Fruit fly (Drosophila melanogaster) whole organism, embryonic: ENCODE data around the gene CG4332.

Source experiments
- Aef1 ChIP-seq: fragments of 200-800 bp; sonication (Bioruptor generic); IDR thresholded peaks from 3 replicates; pipeline ENCODE4 v1.3.6; 2022; ENCODE audit warnings: missing biosample characterization, missing genetic modification characterization
- Asciz ChIP-seq: fragments of 200-800 bp; sonication (Bioruptor generic); optimal IDR thresholded peaks from 2 replicates; lab custom pipeline; 2017; ENCODE audit warnings: missing biosample characterization, mild to moderate bottlenecking, missing genetic modification characterization, missing genetic modification reagents
- Blimp-1 ChIP-seq: fragments of 200-800 bp; sonication (Bioruptor generic); optimal IDR thresholded peaks from 3 replicates; lab custom pipeline; 2018; ENCODE audit warnings: missing biosample characterization, missing genetic modification characterization, mild to moderate bottlenecking, moderate library complexity, missing genetic modification reagents
- CG10274 ChIP-seq: fragments of 200-800 bp; sonication (Bioruptor generic); optimal IDR thresholded peaks from 3 replicates; lab custom pipeline; 2017; ENCODE audit warnings: missing biosample characterization, mild to moderate bottlenecking, missing genetic modification characterization
- CG10565 ChIP-seq: fragments of 200-800 bp; sonication (Bioruptor generic); optimal IDR thresholded peaks from 3 replicates; lab custom pipeline; 2016; ENCODE audit warnings: missing biosample characterization, mild to moderate bottlenecking, missing genetic modification characterization
- CG12659 ChIP-seq: fragments of 200-800 bp; sonication (Bioruptor generic); optimal IDR thresholded peaks from 3 replicates; lab custom pipeline; 2017; ENCODE audit warnings: mild to moderate bottlenecking, missing biosample characterization, missing genetic modification reagents, missing genetic modification characterization
- CG13123 ChIP-seq: fragments of 200-800 bp; sonication (Bioruptor generic); optimal IDR thresholded peaks from 2 replicates; lab custom pipeline; 2016; ENCODE audit warnings: missing biosample characterization, missing genetic modification characterization
- CG13424 ChIP-seq: fragments of 200-800 bp; sonication (Bioruptor generic); optimal IDR thresholded peaks from 2 replicates; lab custom pipeline; 2019; ENCODE audit warnings: missing biosample characterization, mild to moderate bottlenecking, missing genetic modification characterization, moderate library complexity
- CG14050 ChIP-seq: fragments of 200-800 bp; sonication (Bioruptor generic); IDR thresholded peaks from 3 replicates; pipeline ENCODE4 v1.3.6; 2022; ENCODE audit warnings: missing biosample characterization, missing genetic modification characterization
- CG14441 ChIP-seq: fragments of 200-800 bp; sonication (Bioruptor generic); IDR thresholded peaks from 2 replicates; pipeline ENCODE4 v1.3.6; 2022; ENCODE audit warnings: missing biosample characterization, missing genetic modification characterization
- CG15514 ChIP-seq: fragments of 200-800 bp; sonication (Bioruptor generic); optimal IDR thresholded peaks from 3 replicates; lab custom pipeline; 2017; ENCODE audit warnings: missing biosample characterization, missing genetic modification characterization, mild to moderate bottlenecking, moderate library complexity, missing genetic modification reagents
- CG17186 ChIP-seq: fragments of 200-800 bp; sonication (Bioruptor generic); optimal IDR thresholded peaks from 3 replicates; lab custom pipeline; 2017; ENCODE audit warnings: missing biosample characterization, missing genetic modification reagents, missing genetic modification characterization
- CG17829 ChIP-seq: fragments of 200-800 bp; optimal IDR thresholded peaks from 2 replicates; lab custom pipeline; 2019; ENCODE audit warnings: missing biosample characterization, mild to moderate bottlenecking, missing genetic modification characterization, moderate library complexity
- CG32767 ChIP-seq: fragments of 200-800 bp; sonication (Bioruptor generic); IDR thresholded peaks from 2 replicates; pipeline ENCODE4 v1.3.6; 2022; ENCODE audit warnings: missing biosample characterization, missing genetic modification characterization
- CG3726 ChIP-seq: fragments of 200-800 bp; sonication (Bioruptor generic); IDR thresholded peaks from 3 replicates; pipeline ENCODE4, ENCODE4 v1.3.6; 2022; ENCODE audit warnings: missing biosample characterization, missing genetic modification characterization
- CG43689 ChIP-seq: fragments of 200-800 bp; sonication (Bioruptor generic); IDR thresholded peaks from 2 replicates; pipeline ENCODE4 v1.3.6; 2022; ENCODE audit warnings: missing biosample characterization, missing genetic modification characterization
- CG4820 ChIP-seq: fragments of 200-800 bp; sonication (Bioruptor generic); optimal IDR thresholded peaks from 3 replicates; lab custom pipeline; 2016; ENCODE audit warnings: missing biosample characterization, missing genetic modification characterization
- CG6813 ChIP-seq: fragments of 200-800 bp; sonication (Bioruptor generic); optimal IDR thresholded peaks from 2 replicates; lab custom pipeline; 2017; ENCODE audit warnings: missing biosample characterization, missing genetic modification characterization, mild to moderate bottlenecking, moderate library complexity, missing genetic modification reagents
- CG7271 ChIP-seq: fragments of 200-800 bp; sonication (Bioruptor generic); optimal IDR thresholded peaks from 2 replicates; lab custom pipeline; 2018; ENCODE audit warnings: missing biosample characterization, mild to moderate bottlenecking, missing genetic modification characterization, moderate library complexity
- CG9437 ChIP-seq: fragments of 200-800 bp; sonication (Bioruptor generic); optimal IDR thresholded peaks from 2 replicates; lab custom pipeline; 2018; ENCODE audit warnings: missing biosample characterization, mild to moderate bottlenecking, missing genetic modification characterization
- Camta ChIP-seq: fragments of 200-800 bp; sonication (Bioruptor generic); optimal IDR thresholded peaks from 2 replicates; lab custom pipeline; 2016; ENCODE audit warnings: missing biosample characterization, missing genetic modification characterization
- Drgx ChIP-seq: fragments of 200-800 bp; sonication (Bioruptor generic); IDR thresholded peaks from 2 replicates; pipeline ENCODE4 v1.3.6; 2022; ENCODE audit warnings: missing biosample characterization, missing genetic modification characterization
- Ets97D ChIP-seq: fragments of 200-800 bp; sonication (Bioruptor generic); optimal IDR thresholded peaks from 3 replicates; lab custom pipeline; 2016; ENCODE audit warnings: missing biosample characterization, missing genetic modification characterization
- H2.0 ChIP-seq: fragments of 200-800 bp; sonication (Bioruptor generic); IDR thresholded peaks from 2 replicates; pipeline ENCODE4 v1.3.6; 2022; ENCODE audit warnings: missing biosample characterization, missing genetic modification characterization
- HmgZ ChIP-seq: fragments of 200-800 bp; sonication (Bioruptor generic); optimal IDR thresholded peaks from 2 replicates; lab custom pipeline; 2018; ENCODE audit warnings: missing biosample characterization, mild to moderate bottlenecking, missing genetic modification characterization
- Hr3 ChIP-seq: fragments of 200-800 bp; sonication (Bioruptor generic); optimal IDR thresholded peaks from 3 replicates; lab custom pipeline; 2016; ENCODE audit warnings: missing biosample characterization, missing genetic modification characterization
- Max ChIP-seq: fragments of 200-800 bp; sonication (Bioruptor generic); optimal IDR thresholded peaks from 2 replicates; lab custom pipeline; 2016; ENCODE audit warnings: missing biosample characterization, mild to moderate bottlenecking, missing genetic modification characterization
- NK7.1 ChIP-seq: fragments of 200-800 bp; sonication (Bioruptor generic); optimal IDR thresholded peaks from 3 replicates; lab custom pipeline; 2016; ENCODE audit warnings: missing biosample characterization, missing genetic modification characterization
- Oaz ChIP-seq: fragments of 200-800 bp; sonication (Bioruptor generic); IDR thresholded peaks from 2 replicates; pipeline ENCODE4 v1.3.6; 2022; ENCODE audit warnings: missing biosample characterization, missing genetic modification characterization
- Pdp1 ChIP-seq, 2 experiments: fragments of 200-800 bp; sonication (Bioruptor generic); optimal IDR thresholded peaks; 3 replicates each; lab custom pipeline; 2016; ENCODE audit warnings: missing biosample characterization in 2 of 2, missing genetic modification characterization in 2 of 2, mild to moderate bottlenecking in 1 of 2, moderate library complexity in 1 of 2
- Xrp1 ChIP-seq: fragments of 200-800 bp; sonication (Bioruptor generic); IDR thresholded peaks from 2 replicates; pipeline ENCODE4 v1.3.6; 2022; ENCODE audit warnings: missing biosample characterization, missing genetic modification characterization
- ato ChIP-seq: fragments of 200-800 bp; sonication (Bioruptor generic); IDR thresholded peaks from 2 replicates; pipeline ENCODE4 v1.3.6; 2022; ENCODE audit warnings: missing biosample characterization, missing genetic modification characterization; ENCODE audit not compliant: partially characterized antibody
- bab2 ChIP-seq: fragments of 200-800 bp; sonication (Bioruptor generic); optimal IDR thresholded peaks from 2 replicates; lab custom pipeline; 2016; ENCODE audit warnings: missing biosample characterization, missing genetic modification characterization
- bigmax ChIP-seq: fragments of 200-800 bp; sonication (Bioruptor generic); optimal IDR thresholded peaks from 2 replicates; lab custom pipeline; 2018; ENCODE audit warnings: missing biosample characterization, mild to moderate bottlenecking, missing genetic modification characterization
- btn ChIP-seq: fragments of 200-800 bp; sonication (Bioruptor generic); optimal IDR thresholded peaks from 2 replicates; lab custom pipeline; 2016; ENCODE audit warnings: missing biosample characterization, missing genetic modification characterization
- caup ChIP-seq: fragments of 200-800 bp; sonication (Bioruptor generic); optimal IDR thresholded peaks from 3 replicates; lab custom pipeline; 2017; ENCODE audit warnings: missing biosample characterization, mild to moderate bottlenecking, missing genetic modification characterization, moderate library complexity; ENCODE audit not compliant: severe bottlenecking
- crp ChIP-seq, 2 experiments: fragments of 200-800 bp; sonication (Bioruptor generic); optimal IDR thresholded peaks; 2 replicates in 1 of 2; 3 replicates in 1 of 2; lab custom pipeline; 2017; ENCODE audit warnings: missing biosample characterization in 2 of 2, missing genetic modification characterization in 2 of 2, mild to moderate bottlenecking in 1 of 2, moderate library complexity in 1 of 2
- disco-r ChIP-seq: fragments of 200-800 bp; sonication (Bioruptor generic); optimal IDR thresholded peaks from 2 replicates; lab custom pipeline; 2016; ENCODE audit warnings: missing biosample characterization, missing genetic modification characterization
- eyg ChIP-seq: fragments of 200-800 bp; sonication (Bioruptor generic); optimal IDR thresholded peaks from 3 replicates; lab custom pipeline; 2016; ENCODE audit warnings: missing biosample characterization, missing genetic modification characterization
- grn ChIP-seq: fragments of 200-800 bp; sonication (Bioruptor generic); optimal IDR thresholded peaks from 3 replicates; lab custom pipeline; 2017; ENCODE audit warnings: missing biosample characterization, missing genetic modification characterization
- knrl ChIP-seq: fragments of 200-800 bp; sonication (Bioruptor generic); IDR thresholded peaks from 3 replicates; pipeline ENCODE4 v1.3.6; 2022; ENCODE audit warnings: missing biosample characterization, missing genetic modification characterization; ENCODE audit not compliant: partially characterized antibody
- lmd ChIP-seq: fragments of 200-800 bp; sonication (Bioruptor generic); IDR thresholded peaks from 2 replicates; pipeline ENCODE4 v1.3.6; 2022; ENCODE audit warnings: missing biosample characterization, missing genetic modification characterization
- lola ChIP-seq, 3 experiments: fragments of >200 bp in 2 of 3; fragments of 200-800 bp in 1 of 3; sonication (Bioruptor generic) in 1 of 3; optimal IDR thresholded peaks; 2 replicates each; lab custom pipeline; 2017 to 2019; ENCODE audit warnings: missing biosample characterization in 3 of 3, missing genetic modification characterization in 3 of 3, mild to moderate bottlenecking in 1 of 3, moderate library complexity in 1 of 3
- nmo ChIP-seq: fragments of 200-800 bp; sonication (Bioruptor generic); optimal IDR thresholded peaks from 2 replicates; lab custom pipeline; 2018; ENCODE audit warnings: missing biosample characterization, mild to moderate bottlenecking, missing genetic modification characterization, moderate library complexity
- ranshi ChIP-seq: fragments of 200-800 bp; sonication (Bioruptor generic); IDR thresholded peaks from 2 replicates; pipeline ENCODE4 v1.3.6; 2022; ENCODE audit warnings: missing biosample characterization, missing genetic modification characterization
- run ChIP-seq: fragments of 200-800 bp; sonication (Bioruptor generic); optimal IDR thresholded peaks from 3 replicates; lab custom pipeline; 2018; ENCODE audit warnings: missing biosample characterization, mild to moderate bottlenecking, missing genetic modification characterization
- sqz ChIP-seq: fragments of 200-800 bp; sonication (Bioruptor generic); optimal IDR thresholded peaks from 3 replicates; lab custom pipeline; 2018; ENCODE audit warnings: missing biosample characterization, mild to moderate bottlenecking, missing genetic modification characterization
- tll ChIP-seq, 2 experiments: fragments of 200-800 bp in 1 of 2; fragments of >200 bp in 1 of 2; sonication (Bioruptor generic) in 1 of 2; optimal IDR thresholded peaks; 2 replicates each; lab custom pipeline; 2017 to 2019; ENCODE audit warnings: missing biosample characterization in 2 of 2, missing genetic modification characterization in 2 of 2, mild to moderate bottlenecking in 1 of 2, moderate library complexity in 1 of 2
- ttk ChIP-seq: fragments of 200-800 bp; sonication (Bioruptor generic); IDR thresholded peaks from 2 replicates; pipeline ENCODE4 v2.1.2; 2022; ENCODE audit warnings: missing biosample characterization, missing genetic modification characterization
- yki ChIP-seq: fragments of >200 bp; optimal IDR thresholded peaks from 3 replicates; lab custom pipeline; 2018

CG4332 gene

dm6 chrX:13143100-13143499 lies 11.7 kb upstream of the CG4332 start (continued):
- TF ChIP-seq CG32767 (GFP tag; lab: Robert Waterston, UW) (0 out of 2 replicates have a peak, but pooled peaks have one; percentile 37), Blimp-1 (GFP tag; lab: Kevin White, UChicago) (peak; percentile 28), tll (GFP tag; optimal IDR thresholded peaks at IDR 0.05; lab: Kevin White, UChicago) (no peak), NK7.1 (no peak), caup (GFP tag; lab: Kevin White, UChicago) (no peak), Aef1 (GFP tag; lab: Robert Waterston, UW) (peak; percentile 31; the same call in 1 of the 3 replicates), Pdp1 (GFP tag; optimal IDR thresholded peaks at IDR 0.05; lab: Kevin White, UChicago) (peak in 1 of 2 experiments; percentile 21), lola (GFP tag; optimal IDR thresholded peaks at IDR 0.05; lab: Kevin White, UChicago) (peak in 1 of 3 experiments; percentile 18), CG14050 (GFP tag; lab: Robert Waterston, UW) (no peak), sqz (GFP tag; lab: Kevin White, UChicago) (no peak), CG10274 (no peak), grn (GFP tag; lab: Kevin White, UChicago) (no peak), Xrp1 (peak; percentile 65; the same call in 1 of the 2 replicates), yki (lab: Kevin White, UChicago) (no peak), btn (GFP tag; lab: Kevin White, UChicago) (no peak), H2.0 (GFP tag; lab: Robert Waterston, UW) (peak; percentile 33; the same call in 1 of the 2 replicates), CG10565 (GFP tag; lab: Kevin White, UChicago) (no peak), bab2 (GFP tag; lab: Kevin White, UChicago) (no peak), crp (GFP tag; optimal IDR thresholded peaks at IDR 0.05; lab: Kevin White, UChicago) (no peak), Oaz (no peak), CG7271 (peak; percentile 76), lmd (GFP tag; lab: Robert Waterston, UW) (peak; percentile 42; the same call in 1 of the 2 replicates), disco-r (GFP tag; lab: Kevin White, UChicago) (no peak), Ets97D (GFP tag; lab: Kevin White, UChicago) (no peak), Max (GFP tag; lab: Kevin White, UChicago) (no peak), CG43689 (GFP tag; lab: Robert Waterston, UW) (no peak), ranshi (GFP tag; lab: Robert Waterston, UW) (no peak), Asciz (GFP tag; lab: Kevin White, UChicago) (no peak), nmo (GFP tag; lab: Kevin White, UChicago) (peak; percentile 42), CG17829 (tag; lab: Kevin White, UChicago) (peak; percentile 20), CG6813 (GFP tag; lab: Kevin White, UChicago) (no peak), run (peak; percentile 6), Hr3 (GFP tag; lab: Kevin White, UChicago) (peak; percentile 5), ato (GFP tag; lab: Robert Waterston, UW) (no peak), HmgZ (tag; lab: Kevin White, UChicago) (no peak), bigmax (GFP tag; lab: Kevin White, UChicago) (no peak), CG3726 (GFP tag; lab: Robert Waterston, UW) (no peak), CG9437 (no peak), Drgx (peak; percentile 89), knrl (GFP tag; lab: Robert Waterston, UW) (no peak), CG13424 (tag; lab: Kevin White, UChicago) (peak; percentile 55), Camta (GFP tag; lab: Kevin White, UChicago) (no peak), CG12659 (GFP tag; lab: Kevin White, UChicago) (peak; percentile 25), ttk (GFP tag; lab: Robert Waterston, UW) (0 out of 2 replicates have a peak, but pooled peaks have one; percentile 17), CG14441 (0 out of 2 replicates have a peak, but pooled peaks have one; percentile 53), CG13123 (GFP tag; lab: Kevin White, UChicago) (no peak), CG4820 (GFP tag; lab: Kevin White, UChicago) (peak; percentile 10), eyg (no peak), CG15514 (GFP tag; lab: Kevin White, UChicago) (no peak), CG17186 (GFP tag; lab: Kevin White, UChicago) (no peak)
